Worm (Caenorhabditis elegans) whole organism, L4/young adult: ENCODE results near the gene tag-293.

Source experiments
- W03F9.2 ChIP-seq: fragments of 150-350 bp; optimal IDR thresholded peaks from 2 replicates; lab custom pipeline; 2014; ENCODE audit warnings: missing biosample characterization, missing genetic modification characterization
- him-1 ChIP-seq: sonication (generic microtip); optimal IDR thresholded peaks from 2 replicates; lab custom pipeline; 2016; ENCODE audit warnings: missing genotype, missing genetic modification reagents, missing genetic modification characterization, missing compliant biosample characterization

DNA sequence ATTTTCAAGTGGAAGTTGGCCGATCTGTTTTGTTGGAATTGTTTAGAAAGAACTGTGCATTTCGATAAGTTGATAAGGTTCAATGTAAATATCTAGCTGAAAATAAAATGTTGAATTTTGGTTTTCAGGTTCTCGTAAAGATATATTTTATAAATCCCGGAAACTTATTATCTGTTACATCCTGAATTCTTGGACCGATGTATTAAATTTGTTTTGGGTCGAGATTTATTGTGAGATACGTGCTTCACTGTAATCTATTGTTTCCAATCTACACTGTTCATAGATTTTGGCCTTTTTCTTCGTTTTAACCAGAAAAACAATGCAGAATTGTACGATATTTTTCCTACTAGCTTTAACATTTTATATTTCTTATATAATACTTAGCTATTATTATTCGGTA is 1.8 kb upstream of the tag-293 start, which contains the start of gene C03G6.6:
- TF ChIP-seq him-1 (tag; lab: Kevin White, UChicago), result no peak
- no peak for TF ChIP-seq W03F9.2 (tag; lab: Kevin White, UChicago)
